Worm (Caenorhabditis elegans): ENCODE measurements around the gene Y67A10A.2.
"Not testable (repeated sequence)": the region's sequence is repeated elsewhere in the genome, so short reads cannot be mapped to it uniquely, and the experiment has no call there.

Y67A10A.2 gene

DNA sequence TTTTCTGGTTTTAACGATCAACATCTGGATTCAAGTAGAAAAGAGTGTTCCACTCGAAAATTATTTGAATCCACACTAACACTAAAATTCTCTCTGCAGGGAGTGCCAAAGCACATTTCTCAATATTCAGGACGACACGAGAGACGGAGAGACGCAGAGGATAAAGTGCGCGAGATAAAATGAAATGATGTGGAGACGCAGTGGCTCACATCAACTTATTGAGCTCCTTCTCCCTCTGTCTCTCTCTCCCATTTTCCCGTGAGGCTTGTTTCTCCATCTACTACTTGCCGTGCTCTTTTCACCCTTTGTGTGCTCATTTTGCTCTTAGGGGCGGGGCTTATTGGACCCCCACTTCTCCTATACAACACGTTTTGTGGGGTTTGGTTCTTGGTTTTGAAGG, 18.3 kb downstream of the Y67A10A.2 start:
- TF ChIP-seq him-1 (tag; optimal IDR thresholded peaks at IDR 0.05) = peak; percentile 23
- no peak for TF ChIP-seq dao-5 (tag; optimal IDR thresholded peaks at IDR 0.05)
- TF ChIP-seq W03F9.2 (tag; optimal IDR thresholded peaks at IDR 0.05) = no peak

DNA sequence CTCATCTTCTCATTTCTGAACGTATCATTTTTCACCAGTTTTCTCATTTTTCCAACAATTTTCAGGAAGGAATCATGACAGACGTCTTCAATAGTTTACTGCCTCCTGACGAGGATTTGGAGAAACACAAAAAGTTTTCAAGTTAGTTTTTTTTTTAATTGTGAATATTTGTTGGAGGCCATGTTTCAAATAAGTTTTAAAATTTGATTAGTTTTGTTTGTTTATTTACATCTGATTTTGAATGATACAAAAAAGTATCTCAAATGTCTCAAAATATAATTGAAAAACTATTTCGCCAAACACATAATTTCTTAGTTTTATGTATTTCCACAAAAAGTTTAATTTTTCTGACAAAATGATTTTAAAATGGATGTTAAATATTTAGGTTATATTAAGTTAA, 23.3 kb downstream of the Y67A10A.2 start, which contains the start of gene ssu-2:
Gene ssu-2 (plus strand): TSS at position 59 of the 400 bp plus-strand sequence.
- TF ChIP-seq dao-5 (tag; optimal IDR thresholded peaks at IDR 0.05) (no peak), him-1 (tag; optimal IDR thresholded peaks at IDR 0.05) (no peak), W03F9.2 (tag; optimal IDR thresholded peaks at IDR 0.05) (no peak)

DNA sequence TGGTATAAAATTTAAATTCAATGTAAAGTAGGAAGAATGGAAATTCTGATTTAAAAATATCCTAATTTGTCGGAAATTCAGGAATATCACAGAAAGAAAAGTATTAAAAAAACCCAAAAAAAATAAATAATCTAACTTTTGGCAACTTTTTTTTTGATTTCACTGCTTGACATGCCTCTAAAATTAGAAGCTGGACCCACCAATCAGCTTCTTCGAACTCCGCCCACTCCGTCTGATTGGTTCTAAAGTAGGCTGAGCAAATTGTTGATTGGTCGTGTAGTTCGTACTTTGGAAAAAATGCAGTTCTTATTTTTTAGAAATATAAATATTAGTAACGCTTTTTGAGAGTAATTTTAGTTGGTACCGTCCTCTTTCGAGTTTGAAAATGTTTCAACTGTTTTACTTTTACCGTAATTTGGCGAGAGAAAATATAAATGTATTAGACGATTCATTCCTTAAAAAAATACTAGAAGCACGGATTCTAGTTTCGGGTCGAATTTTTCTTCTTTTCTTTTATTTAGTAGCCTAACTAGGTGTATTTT, 28.1 kb downstream of the Y67A10A.2 start:
- no peak for TF ChIP-seq him-1 (tag; optimal IDR thresholded peaks at IDR 0.05)
- no peak for TF ChIP-seq W03F9.2 (tag; optimal IDR thresholded peaks at IDR 0.05)
- TF ChIP-seq dao-5 (tag; optimal IDR thresholded peaks at IDR 0.05) = no peak

- TF ChIP-seq dao-5 (tag; optimal IDR thresholded peaks at IDR 0.05) (no peak), W03F9.2 (tag; optimal IDR thresholded peaks at IDR 0.05) (no peak), him-1 (tag; optimal IDR thresholded peaks at IDR 0.05) (peak; percentile 11)
These were observed 33.8 kb downstream of the Y67A10A.2 start for ce11 chrIV:14371639-14372038.

- not testable (repeated sequence) for TF ChIP-seq W03F9.2, dao-5, him-1 (tag; optimal IDR thresholded peaks at IDR 0.05)
These were observed 36.0 kb downstream of the Y67A10A.2 start, which contains the start of gene Y67A10A.7 for ce11 chrIV:14373814-14374213. TSS of gene Y67A10A.7 (plus strand) at chrIV:14374114.

DNA sequence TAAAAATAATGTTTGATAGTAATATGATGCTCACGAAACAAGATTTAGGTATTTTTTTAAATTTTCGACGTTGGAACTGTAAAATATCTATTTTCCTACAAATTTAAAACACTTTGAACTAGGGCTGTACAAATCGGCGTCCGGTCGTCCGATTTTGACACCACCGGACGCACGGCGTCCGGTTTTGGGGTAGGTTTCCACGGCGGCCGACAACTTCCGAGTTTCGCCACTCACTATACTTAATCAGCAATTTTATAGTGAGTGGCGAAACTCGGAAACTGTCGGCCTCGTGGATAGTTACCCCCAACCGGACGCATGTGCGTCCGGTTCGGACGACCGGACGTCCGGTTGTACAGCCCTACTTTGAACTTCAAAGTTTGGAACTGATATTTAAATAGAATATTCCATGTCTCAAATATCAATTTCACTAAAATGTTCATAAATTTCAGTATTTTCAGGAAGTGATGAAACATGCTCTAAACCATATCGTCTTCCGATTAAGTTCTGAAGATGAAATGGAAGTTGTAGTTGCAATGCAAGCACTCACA, 39.5 kb downstream of the Y67A10A.2 start:
- TF ChIP-seq W03F9.2 (tag; optimal IDR thresholded peaks at IDR 0.05) = no peak

DNA sequence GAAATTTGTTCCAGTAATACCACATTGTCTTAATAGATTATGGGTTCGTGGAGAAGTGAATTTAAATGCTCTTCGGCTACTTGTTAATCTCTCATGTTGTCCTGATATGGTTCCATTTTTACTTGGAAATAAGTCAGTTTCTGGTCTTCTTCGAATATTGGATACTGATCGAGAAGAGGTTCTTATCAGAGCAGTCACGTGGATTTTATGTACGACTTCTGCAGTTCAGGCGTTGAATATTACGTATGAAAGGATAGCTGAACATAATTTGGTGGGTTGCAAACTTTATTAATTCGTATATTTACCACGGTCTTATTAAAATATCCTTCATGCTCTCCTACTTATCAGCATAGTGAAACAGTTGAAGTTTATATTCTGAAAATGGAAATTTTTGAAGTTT, 40.0 kb downstream of the Y67A10A.2 start:
- TF ChIP-seq W03F9.2 (tag; optimal IDR thresholded peaks at IDR 0.05) = no peak
- TF ChIP-seq him-1 (tag; optimal IDR thresholded peaks at IDR 0.05) = no peak
- no peak for TF ChIP-seq dao-5 (tag; optimal IDR thresholded peaks at IDR 0.05)

ce11 chrIV:14379191-14379590, 41.3 kb downstream of the Y67A10A.2 start:
- no peak for TF ChIP-seq him-1 (tag; optimal IDR thresholded peaks at IDR 0.05)

DNA sequence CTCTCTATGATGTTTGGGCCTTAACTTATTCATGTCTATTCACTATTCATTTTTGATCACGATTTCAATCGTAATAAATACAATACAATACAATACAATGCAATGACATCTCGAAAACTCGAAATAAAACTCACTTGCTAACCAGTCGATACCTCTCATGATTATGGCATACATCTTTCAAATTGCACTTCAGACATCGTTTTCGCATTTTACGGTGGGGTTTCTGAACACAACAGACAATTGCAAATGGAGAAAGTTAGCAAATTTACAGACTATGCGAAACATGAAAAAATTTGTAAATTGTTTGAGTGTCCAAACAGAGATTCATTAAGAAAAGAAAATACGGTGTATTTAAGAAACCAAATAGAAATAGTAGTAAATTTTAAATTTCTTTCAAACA, 45.6 kb downstream of the Y67A10A.2 start, which contains the start of gene paqr-3:
Gene paqr-3 (minus strand): TSS at position 210 of the 400 bp plus-strand sequence.
- no peak for TF ChIP-seq W03F9.2 (tag; optimal IDR thresholded peaks at IDR 0.05)
- no peak for TF ChIP-seq dao-5 (tag; optimal IDR thresholded peaks at IDR 0.05)
- TF ChIP-seq him-1 (tag; optimal IDR thresholded peaks at IDR 0.05) = no peak

ce11 chrIV:14384194-14384593, 46.3 kb downstream of the Y67A10A.2 start:
- no peak for TF ChIP-seq W03F9.2 (tag; optimal IDR thresholded peaks at IDR 0.05)
- TF ChIP-seq dao-5 (tag; optimal IDR thresholded peaks at IDR 0.05) = no peak
- TF ChIP-seq him-1 (tag; optimal IDR thresholded peaks at IDR 0.05) = no peak

ce11 chrIV:14385140-14385539, 47.3 kb downstream of the Y67A10A.2 start:
- no peak for TF ChIP-seq dao-5 (tag; optimal IDR thresholded peaks at IDR 0.05)
- no peak for TF ChIP-seq him-1 (tag; optimal IDR thresholded peaks at IDR 0.05)

ce11 chrIV:14387766-14388553, 50.1 kb downstream of the Y67A10A.2 start:
- TF ChIP-seq dao-5 (tag; optimal IDR thresholded peaks at IDR 0.05) (no peak), W03F9.2 (tag; optimal IDR thresholded peaks at IDR 0.05) (no peak), him-1 (tag; optimal IDR thresholded peaks at IDR 0.05) (no peak)
